Worm (Caenorhabditis elegans): ENCODE data around the gene gen-1.

- TF ChIP-seq ceh-36 (tag; optimal IDR thresholded peaks at IDR 0.05) (no peak), ama-1 (optimal IDR thresholded peaks at IDR 0.05) (no peak), hnd-1 (tag; optimal IDR thresholded peaks at IDR 0.05) (no peak), tra-4 (tag; optimal IDR thresholded peaks at IDR 0.05) (no peak), B0310.2 (tag; optimal IDR thresholded peaks at IDR 0.05) (no peak), scrt-1 (GFP tag; IDR thresholded peaks at IDR 0.05) (no peak), F13C5.2 (tag; optimal IDR thresholded peaks at IDR 0.05) (no peak), flt-1 (GFP tag; IDR thresholded peaks at IDR 0.05) (no peak)
Measured at ce11 chrIII:6287195-6287594, 39.2 kb upstream of the gen-1 start, which contains the start of gene F47D12.6.

Data from whole organism, early embryonic.